Fruit fly (Drosophila melanogaster) whole organism, adult: ENCODE results near the gene CG31342.

Source experiments
- CG11617 ChIP-seq: fragments of 200-800 bp; sonication (Bioruptor generic); optimal IDR thresholded peaks from 2 replicates; lab custom pipeline; 2017; ENCODE audit warnings: mild to moderate bottlenecking, missing biosample characterization, missing genetic modification reagents, missing genetic modification characterization
- CG12768 ChIP-seq: fragments of 200-800 bp; sonication (Bioruptor generic); optimal IDR thresholded peaks from 2 replicates; lab custom pipeline; 2017; ENCODE audit warnings: missing biosample characterization, missing genetic modification characterization, mild to moderate bottlenecking, moderate library complexity, missing genetic modification reagents
- CG14711 ChIP-seq: fragments of 200-800 bp; sonication (Bioruptor generic); optimal IDR thresholded peaks from 2 replicates; lab custom pipeline; 2018; ENCODE audit warnings: missing biosample characterization, mild to moderate bottlenecking, missing genetic modification characterization, moderate library complexity
- CG1620 ChIP-seq: fragments of 200-800 bp; sonication (Bioruptor generic); optimal IDR thresholded peaks from 2 replicates; lab custom pipeline; 2016; ENCODE audit warnings: missing biosample characterization, missing genetic modification characterization
- CG33017 ChIP-seq: fragments of 200-800 bp; sonication (Bioruptor generic); optimal IDR thresholded peaks from 2 replicates; lab custom pipeline; 2018; ENCODE audit warnings: missing biosample characterization, mild to moderate bottlenecking, missing genetic modification characterization, moderate library complexity
- CG5204 ChIP-seq: fragments of 200-800 bp; sonication (Bioruptor generic); optimal IDR thresholded peaks from 2 replicates; lab custom pipeline; 2016; ENCODE audit warnings: missing biosample characterization, missing genetic modification characterization
- CG7045 ChIP-seq: fragments of 200-800 bp; sonication (Bioruptor generic); optimal IDR thresholded peaks from 2 replicates; lab custom pipeline; 2017; ENCODE audit warnings: missing biosample characterization, mild to moderate bottlenecking, missing genetic modification characterization
- CG7101 ChIP-seq: fragments of 200-800 bp; sonication (Bioruptor generic); optimal IDR thresholded peaks from 2 replicates; lab custom pipeline; 2018; ENCODE audit warnings: missing biosample characterization, mild to moderate bottlenecking, missing genetic modification characterization, moderate library complexity
- Clk ChIP-seq: fragments of 200-800 bp; sonication (Bioruptor generic); optimal IDR thresholded peaks from 2 replicates; lab custom pipeline; 2017; ENCODE audit warnings: missing biosample characterization, missing genetic modification characterization
- Crg-1 ChIP-seq: fragments of 200-800 bp; sonication (Bioruptor generic); optimal IDR thresholded peaks from 2 replicates; lab custom pipeline; 2016; ENCODE audit warnings: missing biosample characterization, missing genetic modification characterization
- Hr96 ChIP-seq: fragments of 200-800 bp; sonication (Bioruptor generic); optimal IDR thresholded peaks from 2 replicates; lab custom pipeline; 2016; ENCODE audit warnings: missing biosample characterization, missing genetic modification characterization
- Mnt ChIP-seq: fragments of 200-800 bp; sonication (Bioruptor generic); optimal IDR thresholded peaks from 2 replicates; lab custom pipeline; 2016; ENCODE audit warnings: missing biosample characterization, mild to moderate bottlenecking, missing genetic modification characterization
- bab1 ChIP-seq: fragments of 200-800 bp; sonication (Bioruptor generic); optimal IDR thresholded peaks from 3 replicates; lab custom pipeline; 2019; ENCODE audit warnings: missing biosample characterization, mild to moderate bottlenecking, missing genetic modification characterization, moderate library complexity
- cic ChIP-seq: fragments of 200-800 bp; sonication (Bioruptor generic); optimal IDR thresholded peaks from 2 replicates; lab custom pipeline; 2017; ENCODE audit warnings: missing biosample characterization, mild to moderate bottlenecking, missing genetic modification characterization, moderate library complexity
- cnc ChIP-seq, 2 experiments: fragments of >200 bp; optimal IDR thresholded peaks; 2 replicates each; lab custom pipeline; 2017
- kay ChIP-seq: fragments of 200-800 bp; sonication (Bioruptor generic); peaks from one replicate; lab custom pipeline; 2016; ENCODE audit warnings: missing biosample characterization, missing genetic modification characterization, borderline replicate concordance
- ovo ChIP-seq: fragments of 200-800 bp; sonication (Bioruptor generic); optimal IDR thresholded peaks from 2 replicates; lab custom pipeline; 2016; ENCODE audit warnings: missing biosample characterization, missing genetic modification characterization
- pad ChIP-seq: fragments of 200-800 bp; sonication (Bioruptor generic); optimal IDR thresholded peaks from 3 replicates; lab custom pipeline; 2017; ENCODE audit warnings: missing biosample characterization, missing genetic modification characterization, mild to moderate bottlenecking, moderate library complexity, missing genetic modification reagents
- tj ChIP-seq: fragments of 200-800 bp; sonication (Bioruptor generic); optimal IDR thresholded peaks from 3 replicates; lab custom pipeline; 2017; ENCODE audit warnings: missing biosample characterization, mild to moderate bottlenecking, missing genetic modification characterization, moderate library complexity
- toe ChIP-seq: fragments of 200-800 bp; sonication (Bioruptor generic); optimal IDR thresholded peaks from 2 replicates; lab custom pipeline; 2016; ENCODE audit warnings: missing biosample characterization, missing genetic modification characterization

Gene CG31342

DNA sequence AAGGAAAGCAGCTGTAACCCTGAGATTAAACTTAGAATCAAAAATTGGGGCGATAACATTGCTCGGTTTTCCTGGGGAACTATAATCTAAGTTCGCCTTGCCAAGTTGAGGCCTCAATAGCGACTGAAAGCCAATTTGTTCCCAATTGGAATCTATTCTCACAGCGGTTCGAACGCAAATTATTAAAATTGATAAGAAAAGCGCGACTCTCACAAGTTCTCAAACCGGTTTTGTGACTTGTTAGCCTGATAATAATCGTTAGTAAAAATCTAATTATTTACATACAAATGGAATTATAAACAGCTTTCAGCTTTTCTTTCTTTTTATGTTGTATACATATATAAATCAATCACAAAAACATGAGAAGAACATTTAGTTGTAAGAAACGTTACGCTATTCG lies 9.2 kb downstream of the CG31342 start, which contains the start of gene yellow-f2:
Gene yellow-f2, minus strand, starts transcription at position 101 of the 400 bp plus-strand sequence.
- TF ChIP-seq cnc (optimal IDR thresholded peaks at IDR 0.05; lab: Kevin White, UChicago) (no peak), CG7101 (no peak), CG12768 (GFP tag; lab: Kevin White, UChicago) (no peak), CG11617 (no peak), bab1 (GFP tag; lab: Kevin White, UChicago) (no peak), tj (no peak), kay (GFP tag; lab: Kevin White, UChicago) (no peak), CG14711 (tag; lab: Kevin White, UChicago) (no peak), ovo (GFP tag; lab: Kevin White, UChicago) (no peak), CG33017 (tag; lab: Kevin White, UChicago) (no peak), cic (GFP tag; lab: Kevin White, UChicago) (no peak), Crg-1 (no peak), CG5204 (GFP tag; lab: Kevin White, UChicago) (no peak), CG7045 (GFP tag; lab: Kevin White, UChicago) (no peak), Clk (no peak), toe (GFP tag; lab: Kevin White, UChicago) (no peak), pad (GFP tag; lab: Kevin White, UChicago) (no peak), Mnt (GFP tag; lab: Kevin White, UChicago) (no peak), Hr96 (GFP tag; lab: Kevin White, UChicago) (no peak), CG1620 (GFP tag; lab: Kevin White, UChicago) (no peak)

dm6 chr3R:12995522-12995921 lies 9.7 kb downstream of the CG31342 start, which contains the start of gene CG7488:
CG7488 (plus strand) TSS chr3R:12995620.
- TF ChIP-seq Clk: no peak
- TF ChIP-seq bab1 (GFP tag; lab: Kevin White, UChicago): peak; percentile 44

DNA sequence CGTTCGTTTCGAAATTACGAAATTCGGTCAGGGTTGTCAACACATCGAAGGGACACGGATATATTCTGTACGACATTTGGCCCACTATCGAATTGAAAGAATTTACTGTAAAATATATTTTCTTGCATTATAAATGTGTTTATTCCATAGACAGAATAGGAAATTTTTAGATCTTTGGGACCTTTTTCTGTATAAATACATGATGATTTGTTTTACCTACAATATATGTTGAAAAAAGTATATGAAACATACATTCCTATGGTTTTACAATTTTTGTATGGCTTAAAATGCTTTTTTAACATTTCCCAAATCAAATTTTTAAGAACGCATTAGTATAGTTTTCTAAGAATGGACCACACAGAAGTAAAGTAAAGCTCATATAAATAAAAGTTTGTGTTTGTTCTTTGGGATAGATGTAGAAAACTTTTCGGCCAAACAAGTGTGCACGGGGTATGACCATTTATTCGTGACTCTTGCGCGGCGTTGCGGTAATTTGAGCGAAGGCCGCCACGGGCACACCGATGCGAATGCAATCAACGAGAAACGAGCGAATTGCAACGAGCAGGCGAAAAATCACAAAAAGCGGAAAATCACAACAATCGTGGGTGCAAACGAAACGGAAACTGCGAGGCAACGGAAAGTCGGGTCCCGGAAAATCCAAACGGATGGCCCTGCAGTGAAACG lies 11.9 kb downstream of the CG31342 start, which contains the start of the genes CG17327, CG44194 and CG7518:
Gene CG17327, minus strand, starts transcription at position 177 of the 684 bp plus-strand sequence.
Gene CG44194, minus strand, starts transcription at position 177 of the 684 bp plus-strand sequence.
Gene CG7518, plus strand, starts transcription at position 540 of the 684 bp plus-strand sequence.
- TF ChIP-seq toe (GFP tag; lab: Kevin White, UChicago): peak; percentile 27
- TF ChIP-seq bab1 (GFP tag; lab: Kevin White, UChicago): peak; percentile 5
- TF ChIP-seq kay (GFP tag; lab: Kevin White, UChicago): no peak
- no peak for TF ChIP-seq Crg-1
- TF ChIP-seq CG11617: peak; percentile 34
- TF ChIP-seq cic (GFP tag; lab: Kevin White, UChicago): peak; percentile 14
- no peak for TF ChIP-seq CG33017 (tag; lab: Kevin White, UChicago)
- peak; percentile 52 for TF ChIP-seq Hr96 (GFP tag; lab: Kevin White, UChicago)
- no peak for TF ChIP-seq CG12768 (GFP tag; lab: Kevin White, UChicago)
- TF ChIP-seq CG1620 (GFP tag; lab: Kevin White, UChicago): no peak
- TF ChIP-seq Clk: no peak
- TF ChIP-seq CG5204 (GFP tag; lab: Kevin White, UChicago): no peak
- peak; percentile 17 for TF ChIP-seq tj
- no peak for TF ChIP-seq cnc (optimal IDR thresholded peaks at IDR 0.05; lab: Kevin White, UChicago)
- TF ChIP-seq ovo (GFP tag; lab: Kevin White, UChicago): no peak
- no peak for TF ChIP-seq CG7045 (GFP tag; lab: Kevin White, UChicago)
- no peak for TF ChIP-seq pad (GFP tag; lab: Kevin White, UChicago)
- peak; percentile 84 for TF ChIP-seq CG14711 (tag; lab: Kevin White, UChicago)
- no peak for TF ChIP-seq CG7101
- peak; percentile 56 for TF ChIP-seq Mnt (GFP tag; lab: Kevin White, UChicago)

DNA sequence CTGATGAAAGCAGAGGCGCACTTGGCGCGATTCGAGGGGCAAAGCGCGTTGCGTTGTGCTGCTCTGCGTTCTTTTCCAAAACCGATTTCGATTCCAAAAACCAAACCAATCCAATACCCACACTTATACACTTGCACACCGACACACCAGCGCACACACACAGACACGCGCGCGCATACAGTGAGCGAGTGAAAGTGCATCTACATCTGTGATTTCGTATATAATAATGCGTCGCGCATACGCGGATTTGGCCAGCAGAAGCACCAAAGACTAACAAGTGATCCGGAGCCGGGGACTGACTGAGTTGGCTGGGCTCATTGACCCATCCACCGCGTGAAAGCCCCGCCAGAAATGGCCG lies 12.4 kb downstream of the CG31342 start:
- no peak for TF ChIP-seq CG7045 (GFP tag; lab: Kevin White, UChicago)
- TF ChIP-seq CG33017 (tag; lab: Kevin White, UChicago): no peak
- no peak for TF ChIP-seq ovo (GFP tag; lab: Kevin White, UChicago)
- no peak for TF ChIP-seq pad (GFP tag; lab: Kevin White, UChicago)
- TF ChIP-seq Crg-1: no peak
- no peak for TF ChIP-seq cnc (optimal IDR thresholded peaks at IDR 0.05; lab: Kevin White, UChicago)
- TF ChIP-seq CG5204 (GFP tag; lab: Kevin White, UChicago): no peak
- TF ChIP-seq Clk: no peak
- TF ChIP-seq Hr96 (GFP tag; lab: Kevin White, UChicago): no peak
- no peak for TF ChIP-seq CG14711 (tag; lab: Kevin White, UChicago)

dm6 chr3R:13009595-13009994 lies 23.8 kb downstream of the CG31342 start, which contains the start of gene CG11656:
CG11656 (plus strand) TSS chr3R:13009895.
- TF ChIP-seq CG33017 (tag; lab: Kevin White, UChicago): no peak
- TF ChIP-seq toe (GFP tag; lab: Kevin White, UChicago): no peak
- no peak for TF ChIP-seq ovo (GFP tag; lab: Kevin White, UChicago)
- TF ChIP-seq cnc (optimal IDR thresholded peaks at IDR 0.05; lab: Kevin White, UChicago): no peak
- TF ChIP-seq bab1 (GFP tag; lab: Kevin White, UChicago): no peak
- no peak for TF ChIP-seq tj
- TF ChIP-seq pad (GFP tag; lab: Kevin White, UChicago): no peak
- TF ChIP-seq CG12768 (GFP tag; lab: Kevin White, UChicago): no peak
- no peak for TF ChIP-seq kay (GFP tag; lab: Kevin White, UChicago)
- no peak for TF ChIP-seq Hr96 (GFP tag; lab: Kevin White, UChicago)
- no peak for TF ChIP-seq Mnt (GFP tag; lab: Kevin White, UChicago)
- no peak for TF ChIP-seq CG11617
- TF ChIP-seq Crg-1: no peak
- no peak for TF ChIP-seq cic (GFP tag; lab: Kevin White, UChicago)
